Fruit fly (Drosophila melanogaster) whole organism, embryonic: Measurements from ENCODE around the gene usp.

Experiments
- ATbp ChIP-seq: fragments of 200-800 bp; sonication (Bioruptor generic); optimal IDR thresholded peaks from 2 replicates; lab custom pipeline; 2017; ENCODE audit warnings: missing biosample characterization, mild to moderate bottlenecking, missing genetic modification characterization, missing genetic modification reagents
- Atf3 ChIP-seq: fragments of 200-800 bp; sonication (Bioruptor generic); optimal IDR thresholded peaks from 3 replicates; lab custom pipeline; 2016; ENCODE audit warnings: missing biosample characterization, missing genetic modification characterization
- CG12299 ChIP-seq: fragments of 200-800 bp; sonication (Bioruptor generic); optimal IDR thresholded peaks from 2 replicates; lab custom pipeline; 2018; ENCODE audit warnings: missing biosample characterization, mild to moderate bottlenecking, missing genetic modification characterization
- CG17385 ChIP-seq: fragments of 200-800 bp; sonication (Bioruptor generic); optimal IDR thresholded peaks from 3 replicates; lab custom pipeline; 2018; ENCODE audit warnings: missing biosample characterization, mild to moderate bottlenecking, missing genetic modification characterization
- CG17802 ChIP-seq: fragments of 200-800 bp; sonication (Bioruptor generic); optimal IDR thresholded peaks from 2 replicates; lab custom pipeline; 2018; ENCODE audit warnings: missing biosample characterization, mild to moderate bottlenecking, missing genetic modification characterization, moderate library complexity
- CG18476 ChIP-seq: fragments of 200-800 bp; sonication (Bioruptor generic); optimal IDR thresholded peaks from 2 replicates; lab custom pipeline; 2016; ENCODE audit warnings: missing biosample characterization, mild to moderate bottlenecking, missing genetic modification characterization
- CG2116 ChIP-seq: fragments of 200-800 bp; sonication (Bioruptor generic); optimal IDR thresholded peaks from 3 replicates; lab custom pipeline; 2018; ENCODE audit warnings: missing biosample characterization, mild to moderate bottlenecking, missing genetic modification characterization
- CG2712 ChIP-seq: fragments of 200-800 bp; optimal IDR thresholded peaks from 3 replicates; lab custom pipeline; 2019; ENCODE audit warnings: missing biosample characterization, mild to moderate bottlenecking, missing genetic modification characterization, moderate library complexity
- CG3163 ChIP-seq: fragments of 200-800 bp; sonication (Bioruptor generic); optimal IDR thresholded peaks from 3 replicates; lab custom pipeline; 2016; ENCODE audit warnings: missing biosample characterization, missing genetic modification characterization
- CG3726 ChIP-seq: fragments of 200-800 bp; sonication (Bioruptor generic); IDR thresholded peaks from 3 replicates; pipeline ENCODE4, ENCODE4 v1.3.6; 2022; ENCODE audit warnings: missing biosample characterization, missing genetic modification characterization
- CG4360 ChIP-seq: fragments of 200-800 bp; sonication (Bioruptor generic); IDR thresholded peaks from 2 replicates; pipeline ENCODE4 v1.3.6; 2022; ENCODE audit warnings: missing biosample characterization, missing genetic modification characterization
- CG4820 ChIP-seq: fragments of 200-800 bp; sonication (Bioruptor generic); optimal IDR thresholded peaks from 3 replicates; lab custom pipeline; 2016; ENCODE audit warnings: missing biosample characterization, missing genetic modification characterization
- CG5180 ChIP-seq: fragments of 200-800 bp; sonication (Bioruptor generic); optimal IDR thresholded peaks from 3 replicates; lab custom pipeline; 2017; ENCODE audit warnings: missing biosample characterization, missing genetic modification characterization, mild to moderate bottlenecking, moderate library complexity, missing genetic modification reagents
- CG8359 ChIP-seq: fragments of 200-800 bp; sonication (Bioruptor generic); optimal IDR thresholded peaks from 2 replicates; lab custom pipeline; 2017; ENCODE audit warnings: missing biosample characterization, mild to moderate bottlenecking, missing genetic modification characterization, borderline replicate concordance
- CG8388 ChIP-seq: fragments of 200-800 bp; sonication (Bioruptor generic); optimal IDR thresholded peaks from 2 replicates; lab custom pipeline; 2019; ENCODE audit warnings: missing biosample characterization, mild to moderate bottlenecking, missing genetic modification characterization, moderate library complexity
- CG8765 ChIP-seq: fragments of 200-800 bp; sonication (Bioruptor generic); IDR thresholded peaks from 2 replicates; pipeline ENCODE4 v1.3.6; 2022; ENCODE audit warnings: missing biosample characterization, missing genetic modification characterization
- CG9932 ChIP-seq: fragments of 200-800 bp; sonication (Bioruptor generic); IDR thresholded peaks from 2 replicates; pipeline ENCODE4 v1.3.6; 2022; ENCODE audit warnings: missing biosample characterization, missing genetic modification characterization
- ERR ChIP-seq: fragments of 200-800 bp; sonication (Bioruptor generic); optimal IDR thresholded peaks from 2 replicates; lab custom pipeline; 2016; ENCODE audit warnings: missing biosample characterization, missing genetic modification characterization
- H15 ChIP-seq: fragments of 200-800 bp; sonication (Bioruptor generic); IDR thresholded peaks from 3 replicates; pipeline ENCODE4 v1.3.6; 2022; ENCODE audit warnings: missing biosample characterization, missing genetic modification characterization
- HLHmδ ChIP-seq: fragments of 200-800 bp; sonication (Bioruptor generic); optimal IDR thresholded peaks from 2 replicates; lab custom pipeline; 2018; ENCODE audit warnings: missing biosample characterization, mild to moderate bottlenecking, missing genetic modification characterization, moderate library complexity
- Hey ChIP-seq: fragments of 200-800 bp; sonication (Bioruptor generic); optimal IDR thresholded peaks from 3 replicates; lab custom pipeline; 2018; ENCODE audit warnings: missing biosample characterization, mild to moderate bottlenecking, missing genetic modification characterization
- Hr39 ChIP-seq: fragments of >200 bp; optimal IDR thresholded peaks from 2 replicates; lab custom pipeline; 2017
- Neu2 ChIP-seq: fragments of 200-800 bp; sonication (Bioruptor generic); optimal IDR thresholded peaks from 3 replicates; lab custom pipeline; 2016; ENCODE audit warnings: missing biosample characterization, missing genetic modification characterization, borderline replicate concordance
- Nf-YA ChIP-seq: fragments of 200-800 bp; sonication (Bioruptor generic); IDR thresholded peaks from 2 replicates; pipeline ENCODE4 v1.3.6; 2022; ENCODE audit warnings: missing biosample characterization, missing genetic modification characterization
- Nf-YC ChIP-seq: fragments of 200-800 bp; optimal IDR thresholded peaks from 3 replicates; lab custom pipeline; 2019; ENCODE audit warnings: missing biosample characterization, mild to moderate bottlenecking, missing genetic modification characterization, moderate library complexity
- Pdp1 ChIP-seq, 2 experiments: fragments of 200-800 bp; sonication (Bioruptor generic); optimal IDR thresholded peaks; 3 replicates each; lab custom pipeline; 2016; ENCODE audit warnings: missing biosample characterization in 2 of 2, missing genetic modification characterization in 2 of 2, mild to moderate bottlenecking in 1 of 2, moderate library complexity in 1 of 2
- YL-1 ChIP-seq: fragments of 200-800 bp; sonication (Bioruptor generic); optimal IDR thresholded peaks from 3 replicates; lab custom pipeline; 2017; ENCODE audit warnings: missing biosample characterization, mild to moderate bottlenecking, missing genetic modification characterization
- ac ChIP-seq: fragments of 200-800 bp; sonication (Bioruptor generic); optimal IDR thresholded peaks from 3 replicates; lab custom pipeline; 2017; ENCODE audit warnings: missing biosample characterization, mild to moderate bottlenecking, missing genetic modification characterization
- aop ChIP-seq: fragments of 200-800 bp; sonication (Bioruptor generic); IDR thresholded peaks from 2 replicates; pipeline ENCODE4 v1.3.6; 2022; ENCODE audit warnings: missing biosample characterization, missing genetic modification characterization
- btn ChIP-seq: fragments of 200-800 bp; sonication (Bioruptor generic); optimal IDR thresholded peaks from 2 replicates; lab custom pipeline; 2016; ENCODE audit warnings: missing biosample characterization, missing genetic modification characterization
- cwo ChIP-seq: fragments of 200-800 bp; sonication (Bioruptor generic); optimal IDR thresholded peaks from 3 replicates; lab custom pipeline; 2017; ENCODE audit warnings: missing biosample characterization, missing genetic modification characterization, mild to moderate bottlenecking, moderate library complexity, missing genetic modification reagents
- dmrt99B ChIP-seq: fragments of 200-800 bp; sonication (Bioruptor generic); optimal IDR thresholded peaks from 2 replicates; lab custom pipeline; 2018; ENCODE audit warnings: missing biosample characterization, mild to moderate bottlenecking, missing genetic modification characterization, moderate library complexity
- ewg ChIP-seq: fragments of 200-800 bp; sonication (Bioruptor generic); optimal IDR thresholded peaks from 3 replicates; lab custom pipeline; 2017; ENCODE audit warnings: mild to moderate bottlenecking, missing biosample characterization, missing genetic modification reagents, missing genetic modification characterization
- gce ChIP-seq: fragments of 200-800 bp; sonication (Bioruptor generic); IDR thresholded peaks from 3 replicates; pipeline ENCODE4 v1.3.6; 2022; ENCODE audit warnings: missing biosample characterization, missing genetic modification characterization
- hth ChIP-seq: fragments of >200 bp; optimal IDR thresholded peaks from 2 replicates; lab custom pipeline; 2017; ENCODE audit warnings: inconsistent platforms
- knrl ChIP-seq: fragments of 200-800 bp; sonication (Bioruptor generic); IDR thresholded peaks from 3 replicates; pipeline ENCODE4 v1.3.6; 2022; ENCODE audit warnings: missing biosample characterization, missing genetic modification characterization; ENCODE audit not compliant: partially characterized antibody
- nom ChIP-seq: fragments of 200-800 bp; sonication (Bioruptor generic); optimal IDR thresholded peaks from 2 replicates; lab custom pipeline; 2017; ENCODE audit warnings: missing biosample characterization, missing genetic modification characterization, mild to moderate bottlenecking, moderate library complexity, missing genetic modification reagents
- onecut ChIP-seq: fragments of 200-800 bp; sonication (Bioruptor generic); IDR thresholded peaks from 2 replicates; pipeline ENCODE4 v1.3.6; 2022; ENCODE audit warnings: missing biosample characterization, missing genetic modification characterization
- org-1 ChIP-seq: fragments of 200-800 bp; sonication (Bioruptor generic); optimal IDR thresholded peaks from 2 replicates; lab custom pipeline; 2017; ENCODE audit warnings: missing biosample characterization, missing genetic modification characterization
- peb ChIP-seq: fragments of 200-800 bp; sonication (Bioruptor generic); IDR thresholded peaks from 2 replicates; pipeline ENCODE4 v1.3.6; 2022; ENCODE audit warnings: missing biosample characterization, missing genetic modification characterization
- pfk ChIP-seq: fragments of 200-800 bp; sonication (Bioruptor generic); optimal IDR thresholded peaks from 2 replicates; lab custom pipeline; 2018; ENCODE audit warnings: missing biosample characterization, mild to moderate bottlenecking, missing genetic modification characterization, moderate library complexity
- rib ChIP-seq: fragments of 200-800 bp; sonication (Bioruptor generic); IDR thresholded peaks from 2 replicates; pipeline ENCODE4 v1.3.6; 2022; ENCODE audit warnings: missing biosample characterization, missing genetic modification characterization
- run ChIP-seq: fragments of 200-800 bp; sonication (Bioruptor generic); optimal IDR thresholded peaks from 3 replicates; lab custom pipeline; 2018; ENCODE audit warnings: missing biosample characterization, mild to moderate bottlenecking, missing genetic modification characterization
- sens ChIP-seq: fragments of 200-800 bp; sonication (Bioruptor generic); peaks from one replicate; lab custom pipeline; 2016; ENCODE audit warnings: missing biosample characterization, missing genetic modification characterization
- sna ChIP-seq: fragments of 200-800 bp; sonication (Bioruptor generic); IDR thresholded peaks from 2 replicates; pipeline ENCODE4 v1.3.6; 2022; ENCODE audit warnings: missing biosample characterization, missing genetic modification characterization; ENCODE audit not compliant: partially characterized antibody
- trem ChIP-seq: fragments of 200-800 bp; optimal IDR thresholded peaks from 3 replicates; lab custom pipeline; 2019; ENCODE audit warnings: missing biosample characterization, mild to moderate bottlenecking, missing genetic modification characterization, moderate library complexity
- ttk ChIP-seq: fragments of 200-800 bp; sonication (Bioruptor generic); IDR thresholded peaks from 2 replicates; pipeline ENCODE4 v2.1.2; 2022; ENCODE audit warnings: missing biosample characterization, missing genetic modification characterization
- zen ChIP-seq: fragments of 200-800 bp; sonication (Bioruptor generic); optimal IDR thresholded peaks from 3 replicates; lab custom pipeline; 2018; ENCODE audit warnings: missing biosample characterization, mild to moderate bottlenecking, missing genetic modification characterization, moderate library complexity
- zf30C ChIP-seq: fragments of 200-800 bp; sonication (Bioruptor generic); optimal IDR thresholded peaks from 3 replicates; lab custom pipeline; 2018; ENCODE audit warnings: missing biosample characterization, mild to moderate bottlenecking, missing genetic modification characterization

Gene usp

DNA sequence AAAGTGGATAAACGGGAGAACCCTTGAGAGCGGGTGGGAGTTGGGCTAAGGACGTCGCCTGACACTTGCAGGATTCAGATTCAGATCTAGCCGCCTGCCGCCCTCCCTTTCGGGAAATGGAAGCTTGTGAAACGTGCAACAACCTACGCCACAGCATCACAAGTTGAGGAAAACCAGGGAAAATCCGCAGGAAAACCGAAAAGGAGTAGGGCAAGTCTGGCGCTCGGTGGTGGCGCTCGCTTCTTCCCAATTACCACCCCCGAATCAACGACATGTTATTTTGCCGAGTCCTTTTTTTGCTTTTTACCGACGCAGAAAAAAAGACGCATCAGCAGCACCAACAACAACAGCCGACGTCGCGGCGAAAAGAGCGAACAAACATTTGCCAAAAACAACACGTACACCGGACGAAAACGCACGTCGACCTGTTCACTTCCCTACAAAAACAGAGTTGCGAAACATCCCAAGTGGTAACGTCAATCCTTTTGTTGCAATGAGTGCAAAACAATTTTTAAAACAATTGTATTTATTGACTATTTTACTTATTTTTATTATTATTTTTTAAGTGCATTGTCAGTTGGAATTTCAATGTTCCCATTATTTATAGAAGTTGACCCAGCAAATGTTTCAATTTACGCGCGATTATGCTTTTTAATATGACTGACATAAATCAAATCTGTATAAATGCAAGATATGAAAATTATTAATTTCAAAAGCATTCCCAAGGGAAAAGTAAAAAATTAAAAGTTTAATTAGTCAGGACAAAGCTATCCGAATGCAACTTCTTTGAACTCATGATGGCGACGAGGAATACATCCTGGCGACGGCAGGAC, 30.6 kb downstream of the usp start (continued):
- peak; percentile 49 for TF ChIP-seq CG2712 (tag; lab: Kevin White, UChicago)
- no peak for TF ChIP-seq Pdp1 (GFP tag; optimal IDR thresholded peaks at IDR 0.05; lab: Kevin White, UChicago)
- TF ChIP-seq Nf-YC (tag; lab: Kevin White, UChicago): no peak
- TF ChIP-seq CG17385: peak; percentile 47
- no peak for TF ChIP-seq Neu2
- no peak for TF ChIP-seq rib
- no peak for TF ChIP-seq YL-1
- TF ChIP-seq CG4820 (GFP tag; lab: Kevin White, UChicago): peak; percentile 28
- no peak for TF ChIP-seq zen (tag; lab: Kevin White, UChicago)
- TF ChIP-seq CG17802 (tag; lab: Kevin White, UChicago): no peak
- TF ChIP-seq ttk (GFP tag; lab: Robert Waterston, UW): peak; percentile 56
- TF ChIP-seq knrl (GFP tag; lab: Robert Waterston, UW): no peak
- no peak for TF ChIP-seq CG18476 (GFP tag; lab: Kevin White, UChicago)
- TF ChIP-seq CG9932: peak; percentile 51
- TF ChIP-seq CG5180 (GFP tag; lab: Kevin White, UChicago): peak; percentile 7
- TF ChIP-seq peb (GFP tag; lab: Robert Waterston, UW): 0 out of 2 replicates have a peak, but pooled peaks have one; percentile 15
- peak; percentile 31 for TF ChIP-seq sens (GFP tag; lab: Kevin White, UChicago)
- no peak for TF ChIP-seq hth (lab: Kevin White, UChicago)
- TF ChIP-seq HLHmδ (GFP tag; lab: Kevin White, UChicago): no peak
- TF ChIP-seq trem (tag; lab: Kevin White, UChicago): no peak
- TF ChIP-seq ERR (GFP tag; lab: Kevin White, UChicago): no peak
- TF ChIP-seq aop: no peak
- no peak for TF ChIP-seq Hr39 (lab: Kevin White, UChicago)
- TF ChIP-seq run (tag; lab: Kevin White, UChicago): no peak
- no peak for TF ChIP-seq pfk
- TF ChIP-seq ATbp (GFP tag; lab: Kevin White, UChicago): peak; percentile 27
- TF ChIP-seq gce (GFP tag; lab: Robert Waterston, UW): no peak
- no peak for TF ChIP-seq CG8359
- TF ChIP-seq H15 (GFP tag; lab: Robert Waterston, UW): peak; percentile 57; the same call in 1 of the 3 replicates
- TF ChIP-seq Hey: no peak
- TF ChIP-seq org-1: peak; percentile 30
- TF ChIP-seq sna (GFP tag; lab: Robert Waterston, UW): no peak
- peak; percentile 63 for TF ChIP-seq CG4360 (GFP tag; lab: Robert Waterston, UW)
- peak; percentile 49; the same call in 1 of the 2 replicates for TF ChIP-seq CG8765
- TF ChIP-seq onecut (GFP tag; lab: Robert Waterston, UW): no peak
- TF ChIP-seq CG3163 (GFP tag; lab: Kevin White, UChicago): no peak
- no peak for TF ChIP-seq ac (GFP tag; lab: Kevin White, UChicago)
- peak; percentile 36 for TF ChIP-seq cwo (GFP tag; lab: Kevin White, UChicago)
- TF ChIP-seq Nf-YA (GFP tag; lab: Robert Waterston, UW): no peak; the same call in 1 of the 2 replicates
- 0 out of 3 replicates have a peak, but pooled peaks have one; percentile 46 for TF ChIP-seq CG3726
- TF ChIP-seq ewg (GFP tag; lab: Kevin White, UChicago): peak; percentile 32
- peak; percentile 36 for TF ChIP-seq CG8388 (GFP tag; lab: Kevin White, UChicago)
- peak; percentile 31 for TF ChIP-seq zf30C (GFP tag; lab: Kevin White, UChicago)
- no peak for TF ChIP-seq Atf3 (GFP tag; lab: Kevin White, UChicago)
- TF ChIP-seq dmrt99B: peak; percentile 58
- TF ChIP-seq btn (GFP tag; lab: Kevin White, UChicago): no peak
- TF ChIP-seq nom (GFP tag; lab: Kevin White, UChicago): no peak
- no peak for TF ChIP-seq CG2116 (GFP tag; lab: Kevin White, UChicago)
- no peak for TF ChIP-seq CG12299 (tag; lab: Kevin White, UChicago)
